Fruit fly (Drosophila melanogaster): Measurements from ENCODE around the gene CG13784.
A peak's percentile ranks its signal among the peaks of the same experiment; 100 is the strongest.

The CG13784 gene

DNA sequence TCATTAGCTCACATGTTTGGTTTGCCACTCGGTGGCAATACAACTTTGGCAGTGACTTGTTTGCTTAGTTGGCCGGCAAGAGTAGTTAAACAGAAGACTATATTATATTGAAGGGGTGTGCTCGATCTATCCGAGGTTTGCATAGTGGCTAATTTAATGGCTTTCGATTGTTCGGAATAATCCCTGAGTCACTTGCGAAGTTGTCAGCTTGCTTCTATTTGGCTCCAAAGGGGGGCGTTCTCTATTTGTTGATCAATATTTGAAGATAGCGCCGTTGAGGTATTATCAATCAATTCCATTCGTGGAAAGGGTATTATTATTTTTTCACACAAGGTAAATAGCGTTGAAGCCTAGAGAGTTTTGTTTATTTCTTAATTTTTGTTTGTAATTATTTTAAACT is 28.3 kb upstream of the CG13784 start (continued):
- TF ChIP-seq hb (GFP tag; IDR thresholded peaks at IDR 0.05; ENCODE audit: partially characterized antibody): no peak
- TF ChIP-seq dysf (GFP tag; IDR thresholded peaks at IDR 0.05): 0 out of 3 replicates have a peak, but pooled peaks have one; percentile 24
- TF ChIP-seq CG10431 (GFP tag; optimal IDR thresholded peaks at IDR 0.05): no peak
- TF ChIP-seq fd3F (GFP tag; optimal IDR thresholded peaks at IDR 0.05): no peak
- no peak for TF ChIP-seq tap (tag; optimal IDR thresholded peaks at IDR 0.05)
- TF ChIP-seq kay (GFP tag; optimal IDR thresholded peaks at IDR 0.05): no peak
- peak; percentile 14 for TF ChIP-seq CG10209 (GFP tag; optimal IDR thresholded peaks at IDR 0.05)
- no peak for TF ChIP-seq Taf1 (GFP tag; IDR thresholded peaks at IDR 0.05)
- TF ChIP-seq NK7.1 (GFP tag; optimal IDR thresholded peaks at IDR 0.05): no peak
- TF ChIP-seq CG12391 (tag; optimal IDR thresholded peaks at IDR 0.05): no peak
- TF ChIP-seq sc (optimal IDR thresholded peaks at IDR 0.05): no peak
- TF ChIP-seq sc (GFP tag; optimal IDR thresholded peaks at IDR 0.05): no peak
- TF ChIP-seq CG10147 (GFP tag; optimal IDR thresholded peaks at IDR 0.05): no peak
- no peak for TF ChIP-seq h (optimal IDR thresholded peaks at IDR 0.05)
- TF ChIP-seq gcm (GFP tag; optimal IDR thresholded peaks at IDR 0.05): no peak
- TF ChIP-seq ind (GFP tag; optimal IDR thresholded peaks at IDR 0.05): no peak
- TF ChIP-seq odd (GFP tag; optimal IDR thresholded peaks at IDR 0.05): no peak
- no peak for TF ChIP-seq klu (GFP tag; IDR thresholded peaks at IDR 0.05)
- no peak for TF ChIP-seq grau (tag; optimal IDR thresholded peaks at IDR 0.05)
- TF ChIP-seq dati (GFP tag; IDR thresholded peaks at IDR 0.05): no peak
- no peak for TF ChIP-seq CG9797 (GFP tag; optimal IDR thresholded peaks at IDR 0.05)
- no peak for TF ChIP-seq fu2 (GFP tag; optimal IDR thresholded peaks at IDR 0.05)
- peak; percentile 24 for TF ChIP-seq CG2678 (tag; optimal IDR thresholded peaks at IDR 0.05)
- no peak for TF ChIP-seq pros (GFP tag; optimal IDR thresholded peaks at IDR 0.05)
- no peak for TF ChIP-seq C15 (GFP tag; IDR thresholded peaks at IDR 0.05)
- no peak for TF ChIP-seq CG10462 (GFP tag; optimal IDR thresholded peaks at IDR 0.05)
- TF ChIP-seq az2 (GFP tag; optimal IDR thresholded peaks at IDR 0.05): no peak
- no peak for TF ChIP-seq CG1024 (GFP tag; IDR thresholded peaks at IDR 0.05)
- no peak for TF ChIP-seq rib (GFP tag; IDR thresholded peaks at IDR 0.05)
- TF ChIP-seq btn (GFP tag; optimal IDR thresholded peaks at IDR 0.05): no peak
- no peak for TF ChIP-seq CG9437 (GFP tag; optimal IDR thresholded peaks at IDR 0.05)
- no peak for TF ChIP-seq chn (GFP tag; optimal IDR thresholded peaks at IDR 0.05)
- TF ChIP-seq Dip2 (GFP tag; IDR thresholded peaks at IDR 0.05): no peak
- no peak for TF ChIP-seq slou (GFP tag; optimal IDR thresholded peaks at IDR 0.05)
- no peak for TF ChIP-seq CG42726 (GFP tag; IDR thresholded peaks at IDR 0.05; ENCODE audit: partially characterized antibody)
- peak; percentile 41 for TF ChIP-seq CG3281 (GFP tag; optimal IDR thresholded peaks at IDR 0.05)
- no peak for TF ChIP-seq fd102C (GFP tag; optimal IDR thresholded peaks at IDR 0.05)
- TF ChIP-seq phol (tag; optimal IDR thresholded peaks at IDR 0.05): no peak
- peak; percentile 20 for TF ChIP-seq Meics (GFP tag; optimal IDR thresholded peaks at IDR 0.05)
- TF ChIP-seq Sox102F (GFP tag; optimal IDR thresholded peaks at IDR 0.05): no peak
- TF ChIP-seq lab (GFP tag; optimal IDR thresholded peaks at IDR 0.05): peak; percentile 46
- no peak for TF ChIP-seq CG11398 (GFP tag; optimal IDR thresholded peaks at IDR 0.05)
- TF ChIP-seq CG14050 (GFP tag; IDR thresholded peaks at IDR 0.05): no peak
- no peak for TF ChIP-seq jigr1 (GFP tag; IDR thresholded peaks at IDR 0.05)
- no peak for TF ChIP-seq pan (optimal IDR thresholded peaks at IDR 0.05)
- TF ChIP-seq pan (GFP tag; optimal IDR thresholded peaks at IDR 0.05 in 1 of 2, IDR thresholded peaks at IDR 0.05 in 1 of 2): no peak
- peak; percentile 0 for TF ChIP-seq Fer3 (tag; optimal IDR thresholded peaks at IDR 0.05)
- TF ChIP-seq Vsx1 (GFP tag; optimal IDR thresholded peaks at IDR 0.05): peak; percentile 24
- TF ChIP-seq CG13123 (GFP tag; optimal IDR thresholded peaks at IDR 0.05): no peak
- no peak for TF ChIP-seq otp (GFP tag; IDR thresholded peaks at IDR 0.05)
- TF ChIP-seq cad (GFP tag; optimal IDR thresholded peaks at IDR 0.05): no peak
- TF ChIP-seq CG11247 (GFP tag; IDR thresholded peaks at IDR 0.05): no peak
- TF ChIP-seq nmo (GFP tag; optimal IDR thresholded peaks at IDR 0.05): no peak

All from whole organism, embryonic.